Fruit fly (Drosophila melanogaster): Measurements from ENCODE around the gene eIF2beta.

- TF ChIP-seq trh (GFP tag; optimal IDR thresholded peaks at IDR 0.05) (no peak), CG11560 (tag; IDR thresholded peaks at IDR 0.05) (no peak), scrt (GFP tag; optimal IDR thresholded peaks at IDR 0.05) (no peak), fru (optimal IDR thresholded peaks at IDR 0.05) (no peak), CG12769 (tag; optimal IDR thresholded peaks at IDR 0.05) (no peak), Usf (GFP tag; optimal IDR thresholded peaks at IDR 0.05) (no peak), dati (GFP tag; IDR thresholded peaks at IDR 0.05) (no peak), psq (GFP tag; optimal IDR thresholded peaks at IDR 0.05) (no peak), CG7839 (tag; optimal IDR thresholded peaks at IDR 0.05) (no peak), CG12071 (GFP tag; optimal IDR thresholded peaks at IDR 0.05) (no peak), CG4617 (GFP tag; optimal IDR thresholded peaks at IDR 0.05; ENCODE audit: borderline replicate concordance) (no peak), chm (GFP tag; IDR thresholded peaks at IDR 0.05) (no peak), sr (GFP tag; IDR thresholded peaks at IDR 0.05) (no peak)
These were observed 40.4 kb downstream of the eIF2beta start for dm6 chr3L:12486175-12486574.
